Worm (Caenorhabditis elegans) whole organism, late embryonic: ENCODE data around the gene calf-1.

ENCODE experiments used
- C08G9.2 ChIP-seq: sonication (generic microtip); optimal IDR thresholded peaks from 2 replicates; lab custom pipeline; 2016; ENCODE audit warnings: mild to moderate bottlenecking, missing genetic modification characterization, moderate library complexity, missing compliant biosample characterization
- F13H6.1 ChIP-seq: sonication (generic microtip); optimal IDR thresholded peaks from 2 replicates; lab custom pipeline; 2016; ENCODE audit warnings: missing genetic modification characterization, missing compliant biosample characterization
- ama-1 ChIP-seq: fragments of 150-350 bp; optimal IDR thresholded peaks from 2 replicates; lab custom pipeline; 2014
- ceh-45 ChIP-seq: fragments of 200-800 bp; sonication (Bioruptor generic); IDR thresholded peaks from 2 replicates; pipeline ENCODE4 v1.3.6; 2022; ENCODE audit warnings: missing genetic modification reagents, missing genetic modification characterization, missing compliant biosample characterization
- ceh-48 ChIP-seq: sonication (generic microtip); optimal IDR thresholded peaks from 2 replicates; lab custom pipeline; 2016; ENCODE audit warnings: missing genetic modification characterization, inconsistent platforms, missing compliant biosample characterization
- ceh-6 ChIP-seq: fragments of 200-800 bp; sonication (Bioruptor generic); optimal IDR thresholded peaks from 2 replicates; lab custom pipeline; 2018; ENCODE audit warnings: mild to moderate bottlenecking, missing genetic modification characterization, missing compliant biosample characterization
- elt-4 ChIP-seq: sonication (generic microtip); optimal IDR thresholded peaks from 2 replicates; lab custom pipeline; 2016; ENCODE audit warnings: missing genetic modification characterization, missing compliant biosample characterization
- gmeb-2 ChIP-seq: sonication (generic microtip); optimal IDR thresholded peaks from 2 replicates; lab custom pipeline; 2016; ENCODE audit warnings: missing genetic modification characterization, inconsistent platforms, missing compliant biosample characterization
- nhr-232 ChIP-seq: sonication (generic microtip); optimal IDR thresholded peaks from 2 replicates; lab custom pipeline; 2016; ENCODE audit warnings: missing genetic modification characterization, missing compliant biosample characterization
- pha-2 ChIP-seq: sonication (generic microtip); optimal IDR thresholded peaks from 2 replicates; lab custom pipeline; 2017; ENCODE audit warnings: mild to moderate bottlenecking, missing genetic modification characterization, missing compliant biosample characterization
- zip-5 ChIP-seq: sonication (generic microtip); optimal IDR thresholded peaks from 2 replicates; lab custom pipeline; 2016; ENCODE audit warnings: missing genetic modification characterization, missing compliant biosample characterization

DNA sequence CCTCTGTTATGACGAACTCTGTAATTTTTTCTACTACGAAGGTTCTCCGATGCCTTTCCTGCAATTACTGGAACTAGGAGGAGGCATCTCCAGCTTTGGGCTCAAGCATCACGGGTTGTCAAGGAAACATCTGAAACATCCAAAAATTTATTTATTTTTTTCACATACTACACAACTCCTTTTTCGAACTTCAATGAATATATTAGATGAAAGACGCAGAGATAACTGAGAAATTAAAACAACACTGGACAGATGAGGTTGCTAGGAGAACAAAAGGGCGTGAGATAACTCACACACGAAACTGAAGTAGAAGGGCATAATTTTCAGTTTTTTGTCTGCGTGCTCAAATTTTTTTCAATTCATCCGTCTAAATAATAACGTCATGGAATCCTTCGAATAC is 48.6 kb upstream of the calf-1 start, which contains the start of gene Y38H6C.13:
- TF ChIP-seq ama-1 (lab: Kevin White, UChicago) (no peak), F13H6.1 (tag; lab: Kevin White, UChicago) (no peak), nhr-232 (tag; lab: Kevin White, UChicago) (no peak), elt-4 (no peak), ceh-48 (tag; lab: Kevin White, UChicago) (no peak), ceh-6 (no peak), pha-2 (no peak), gmeb-2 (tag; lab: Kevin White, UChicago) (no peak), C08G9.2 (no peak), ceh-45 (GFP tag; lab: Robert Waterston, UW) (no peak), zip-5 (tag; lab: Kevin White, UChicago) (no peak)
